Fruit fly (Drosophila melanogaster): ENCODE data around the gene pad.

DNA sequence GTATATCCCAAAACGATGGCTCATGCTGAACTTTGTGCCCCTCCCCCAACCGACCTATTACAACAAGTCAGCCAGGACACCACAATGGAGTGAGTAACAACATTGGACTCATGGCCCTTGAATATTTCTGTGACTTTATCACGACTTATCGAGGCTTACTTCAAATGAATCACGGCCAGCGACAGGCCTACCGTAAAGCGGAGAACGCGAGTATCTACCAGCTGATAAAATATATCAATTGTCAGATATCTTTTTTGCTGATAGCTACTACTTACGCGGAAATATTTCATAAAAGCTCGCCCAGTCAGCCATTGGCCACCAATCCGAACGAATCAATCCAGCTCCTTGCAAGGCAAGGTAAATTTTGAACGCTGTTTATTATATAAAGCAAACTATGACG, 14.6 kb upstream of the pad start, which contains the start of gene CG17930:
- TF ChIP-seq CG4404 (GFP tag; IDR thresholded peaks at IDR 0.05) (no peak), CG1792 (GFP tag; optimal IDR thresholded peaks at IDR 0.05) (no peak)
